Fruit fly (Drosophila melanogaster): ENCODE results near the gene CG33270.
A peak's percentile ranks its signal among the peaks of the same experiment; 100 is the strongest.
"Not testable (repeated sequence)": the region's sequence is repeated elsewhere in the genome, so short reads cannot be mapped to it uniquely, and the experiment has no call there.

CG33270 gene

dm6 chr3L:11602040-11602439 is 23.6 kb upstream of the CG33270 start:
- TF ChIP-seq CG8478 (optimal IDR thresholded peaks at IDR 0.05) (no peak), Dll (optimal IDR thresholded peaks at IDR 0.05) (no peak), psq (optimal IDR thresholded peaks at IDR 0.05) (no peak), usp (GFP tag; optimal IDR thresholded peaks at IDR 0.05) (no peak), pan (optimal IDR thresholded peaks at IDR 0.05) (no peak), EcR (GFP tag; optimal IDR thresholded peaks at IDR 0.05) (no peak)

dm6 chr3L:11601133-11601532 is 22.7 kb upstream of the CG33270 start:
- TF ChIP-seq EcR (GFP tag; optimal IDR thresholded peaks at IDR 0.05) (no peak), psq (optimal IDR thresholded peaks at IDR 0.05) (no peak), Dll (optimal IDR thresholded peaks at IDR 0.05) (no peak), pan (optimal IDR thresholded peaks at IDR 0.05) (no peak), CG8478 (optimal IDR thresholded peaks at IDR 0.05) (no peak), usp (GFP tag; optimal IDR thresholded peaks at IDR 0.05) (no peak)

- TF ChIP-seq usp (GFP tag; optimal IDR thresholded peaks at IDR 0.05): no peak
Observed at dm6 chr3L:11599965-11600420, 21.6 kb upstream of the CG33270 start, which contains the start of the genes CG14137 and CG46394. Gene CG14137 (minus strand): TSS chr3L:11600065. Gene CG46394 (plus strand): TSS chr3L:11600370.

- TF ChIP-seq EcR (GFP tag; optimal IDR thresholded peaks at IDR 0.05): no peak
- no peak for TF ChIP-seq psq (optimal IDR thresholded peaks at IDR 0.05)
- TF ChIP-seq pan (optimal IDR thresholded peaks at IDR 0.05): no peak
- no peak for TF ChIP-seq Dll (optimal IDR thresholded peaks at IDR 0.05)
- TF ChIP-seq usp (GFP tag; optimal IDR thresholded peaks at IDR 0.05): no peak
- TF ChIP-seq CG8478 (optimal IDR thresholded peaks at IDR 0.05): no peak
Observed at dm6 chr3L:11599255-11599654, 20.8 kb upstream of the CG33270 start.

DNA sequence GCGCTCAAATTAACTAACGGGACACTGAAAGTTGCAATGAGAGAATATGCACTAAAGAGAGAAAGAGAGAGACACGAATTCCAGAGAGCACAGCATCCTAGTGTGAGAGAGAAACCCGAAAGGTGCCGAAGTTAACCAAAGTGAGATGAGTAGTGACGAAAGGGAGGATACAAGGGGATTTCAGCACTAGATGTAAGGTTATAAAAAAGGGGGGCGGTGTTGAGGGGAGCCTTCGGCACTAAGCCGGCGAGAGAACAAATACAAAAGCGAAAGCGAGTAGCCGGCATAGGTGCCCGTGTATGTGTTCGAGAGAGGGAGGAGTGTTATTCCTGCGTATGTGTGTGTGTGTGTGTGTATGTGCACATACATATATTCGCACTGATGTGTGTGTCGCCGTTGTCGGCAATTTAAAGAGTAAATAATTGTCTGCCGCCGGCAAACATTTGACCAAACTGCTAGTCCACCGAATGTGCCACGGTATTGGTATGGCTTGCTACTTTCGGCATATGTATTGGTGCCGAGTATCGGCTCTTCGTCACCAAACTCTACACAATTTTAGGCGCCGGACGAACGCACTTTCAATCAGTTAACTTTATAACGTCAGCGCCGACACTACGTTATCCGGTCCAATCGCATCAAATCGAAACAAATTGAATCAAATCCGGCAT is 18.3 kb upstream of the CG33270 start, which contains the start of gene CG7368:
TSS of gene CG7368 (plus strand) at position 618 of the 668 bp plus-strand sequence.
- TF ChIP-seq CG8478 (optimal IDR thresholded peaks at IDR 0.05) (no peak), pan (optimal IDR thresholded peaks at IDR 0.05) (no peak)

DNA sequence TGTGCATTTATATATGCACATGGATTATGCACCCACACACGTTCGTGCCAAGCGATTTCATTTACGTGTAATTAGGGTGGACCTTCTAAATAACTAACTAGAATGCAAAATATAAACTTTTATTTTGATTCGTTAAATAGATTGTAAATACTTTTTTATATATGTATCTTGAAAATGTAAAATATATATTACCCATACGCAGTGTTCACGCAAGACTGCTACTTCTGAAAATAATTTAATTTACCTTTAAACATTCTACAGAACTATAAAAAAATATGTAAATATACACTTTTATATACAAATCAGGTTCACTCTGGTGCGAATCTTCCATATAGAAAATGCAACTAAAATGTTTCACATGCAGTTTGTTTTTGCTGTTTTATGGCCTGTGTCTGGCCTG is 15.4 kb upstream of the CG33270 start:
- TF ChIP-seq EcR (GFP tag; optimal IDR thresholded peaks at IDR 0.05) (no peak), usp (GFP tag; optimal IDR thresholded peaks at IDR 0.05) (no peak), Dll (optimal IDR thresholded peaks at IDR 0.05) (no peak), psq (optimal IDR thresholded peaks at IDR 0.05) (no peak), CG8478 (optimal IDR thresholded peaks at IDR 0.05) (no peak), pan (optimal IDR thresholded peaks at IDR 0.05) (no peak)

DNA sequence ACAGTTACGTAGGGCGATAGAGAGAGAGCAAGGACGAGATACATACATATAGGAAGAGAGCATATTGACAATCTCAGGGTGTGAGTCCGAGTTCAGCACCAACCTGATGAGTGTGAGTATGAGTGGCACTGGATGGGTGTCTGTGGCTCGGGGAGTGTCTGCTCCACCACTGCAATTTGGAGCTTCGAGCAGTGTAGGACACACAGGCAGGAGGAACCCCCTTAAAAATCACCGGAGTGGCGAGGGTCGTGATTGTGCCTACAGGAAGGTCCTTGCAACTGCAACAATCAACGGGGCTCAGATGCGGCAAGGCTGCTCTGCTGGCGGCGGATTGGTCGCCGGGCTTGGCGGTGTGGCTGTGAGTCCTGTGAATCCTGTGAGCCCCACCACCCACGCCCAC is 13.4 kb upstream of the CG33270 start:
- TF ChIP-seq CG8478 (optimal IDR thresholded peaks at IDR 0.05): no peak
- no peak for TF ChIP-seq psq (optimal IDR thresholded peaks at IDR 0.05)
- TF ChIP-seq usp (GFP tag; optimal IDR thresholded peaks at IDR 0.05): no peak
- TF ChIP-seq Dll (optimal IDR thresholded peaks at IDR 0.05): no peak
- no peak for TF ChIP-seq pan (optimal IDR thresholded peaks at IDR 0.05)
- TF ChIP-seq EcR (GFP tag; optimal IDR thresholded peaks at IDR 0.05): no peak

dm6 chr3L:11591131-11591530 is 12.7 kb upstream of the CG33270 start, which contains the start of gene CG33268:
Gene CG33268 (minus strand): TSS chr3L:11591231.
- TF ChIP-seq usp (GFP tag; optimal IDR thresholded peaks at IDR 0.05) (no peak), pan (optimal IDR thresholded peaks at IDR 0.05) (no peak), EcR (GFP tag; optimal IDR thresholded peaks at IDR 0.05) (no peak), psq (optimal IDR thresholded peaks at IDR 0.05) (no peak), Dll (optimal IDR thresholded peaks at IDR 0.05) (no peak), CG8478 (optimal IDR thresholded peaks at IDR 0.05) (no peak)

dm6 chr3L:11589395-11589794 is 11.0 kb upstream of the CG33270 start, which contains the start of gene CG7377:
Gene CG7377 (plus strand): TSS chr3L:11589695.
- not testable (repeated sequence) for TF ChIP-seq CG8478, pan, Dll (optimal IDR thresholded peaks at IDR 0.05)

DNA sequence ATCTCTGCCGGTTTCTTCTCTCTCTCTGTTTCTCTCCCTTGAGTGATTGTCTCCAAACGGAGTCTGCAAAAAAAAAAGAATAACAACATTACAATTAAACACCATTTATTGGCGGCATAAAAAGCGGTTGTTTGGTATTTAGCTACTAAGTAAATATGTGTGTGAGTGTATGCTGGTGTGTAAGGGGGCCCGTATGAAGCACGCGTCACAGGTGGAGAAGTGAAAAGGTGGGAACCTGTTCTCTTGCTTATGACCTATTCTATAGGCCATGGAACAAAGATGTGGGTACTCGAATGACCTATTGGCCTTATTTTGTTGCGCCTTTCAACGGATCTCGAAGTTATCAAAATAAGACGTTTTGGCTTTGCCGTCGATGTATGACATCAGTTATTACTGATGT is 10.2 kb upstream of the CG33270 start:
- TF ChIP-seq Dll (optimal IDR thresholded peaks at IDR 0.05): no peak
- TF ChIP-seq CG8478 (optimal IDR thresholded peaks at IDR 0.05): no peak

dm6 chr3L:11587720-11588580 is 9.5 kb upstream of the CG33270 start, which contains the start of gene rt:
Gene rt (minus strand): TSS chr3L:11587770.
- no peak for TF ChIP-seq pan (optimal IDR thresholded peaks at IDR 0.05)
- TF ChIP-seq psq (optimal IDR thresholded peaks at IDR 0.05): no peak
- TF ChIP-seq EcR (GFP tag; optimal IDR thresholded peaks at IDR 0.05): no peak
- no peak for TF ChIP-seq Dll (optimal IDR thresholded peaks at IDR 0.05)
- TF ChIP-seq CG8478 (optimal IDR thresholded peaks at IDR 0.05): no peak
- TF ChIP-seq usp (GFP tag; optimal IDR thresholded peaks at IDR 0.05): no peak

DNA sequence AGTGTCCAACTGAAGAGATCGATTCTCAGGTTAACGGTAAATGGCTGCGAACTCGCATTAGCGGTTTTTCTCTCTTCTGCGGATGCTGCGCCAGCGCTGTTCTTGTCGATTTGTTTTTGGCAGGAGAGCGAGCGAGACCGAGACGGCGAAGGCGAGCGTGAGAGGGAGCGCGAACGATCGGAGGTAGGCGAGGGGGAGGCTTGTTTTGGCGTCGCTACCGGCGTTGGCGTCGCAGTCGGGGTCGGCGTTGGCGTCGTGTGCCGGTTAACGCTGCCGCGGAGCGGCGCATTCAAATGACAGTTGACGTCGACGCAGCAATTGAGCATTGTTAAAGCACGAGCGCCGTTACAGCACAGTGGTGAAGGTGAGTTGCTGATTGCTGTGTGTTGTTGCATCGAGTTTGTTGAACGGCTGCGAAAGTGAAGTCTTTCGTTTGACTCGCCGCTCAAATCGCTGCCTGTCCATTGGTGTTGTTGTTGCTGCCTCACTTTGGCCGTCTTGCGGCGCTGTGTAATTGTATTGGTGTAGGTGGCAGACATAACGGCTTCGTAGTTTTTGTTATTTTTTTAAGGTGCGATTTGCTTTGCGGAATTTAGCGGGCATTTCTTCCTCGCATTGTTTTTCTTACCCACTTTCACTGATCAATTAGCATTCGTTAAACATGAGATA is 8.5 kb upstream of the CG33270 start:
- TF ChIP-seq psq (optimal IDR thresholded peaks at IDR 0.05) (no peak), Dll (optimal IDR thresholded peaks at IDR 0.05) (peak; percentile 70), EcR (GFP tag; optimal IDR thresholded peaks at IDR 0.05) (no peak)

Data from whole organism.